Worm (Caenorhabditis elegans) whole organism, L2 larva: ENCODE measurements around the gene F26G1.9.
A peak's percentile ranks its signal among the peaks of the same experiment; 100 is the strongest.

Source experiments
- C34F6.9 ChIP-seq: fragments of 150-350 bp; optimal IDR thresholded peaks from 2 replicates; lab custom pipeline; 2014; ENCODE audit warnings: missing biosample characterization, missing genetic modification characterization
- F13H6.1 ChIP-seq: sonication (generic microtip); optimal IDR thresholded peaks from 2 replicates; lab custom pipeline; 2016; ENCODE audit warnings: missing genetic modification characterization, missing compliant biosample characterization
- R02D3.7 ChIP-seq: fragments of 150-350 bp; optimal IDR thresholded peaks from 2 replicates; lab custom pipeline; 2014; ENCODE audit warnings: missing biosample characterization, missing genetic modification characterization
- Y55F3AM.14 ChIP-seq: fragments of 200-800 bp; sonication (Bioruptor generic); optimal IDR thresholded peaks from 2 replicates; lab custom pipeline; 2018; ENCODE audit warnings: mild to moderate bottlenecking, missing genetic modification characterization, missing compliant biosample characterization
- ZK546.5 ChIP-seq: sonication (generic microtip); optimal IDR thresholded peaks from 2 replicates; lab custom pipeline; 2017; ENCODE audit warnings: missing biosample characterization, missing genetic modification characterization
- alr-1 ChIP-seq: fragments of 150-350 bp; optimal IDR thresholded peaks from 2 replicates; lab custom pipeline; 2014; ENCODE audit warnings: missing biosample characterization, missing genetic modification characterization
- aly-2 ChIP-seq: fragments of 150-350 bp; optimal IDR thresholded peaks from 2 replicates; lab custom pipeline; 2014; ENCODE audit warnings: missing biosample characterization, missing genetic modification characterization
- ama-1 ChIP-seq: fragments of 150-350 bp; optimal IDR thresholded peaks from 2 replicates; lab custom pipeline; 2018; ENCODE audit warnings: inconsistent platforms
- blmp-1 ChIP-seq: sonication (generic microtip); optimal IDR thresholded peaks from 2 replicates; lab custom pipeline; 2017; ENCODE audit warnings: missing genetic modification characterization, mild to moderate bottlenecking, missing compliant biosample characterization, antibody characterized with exemption, moderate library complexity; ENCODE audit not compliant: insufficient read depth
- ceh-16 ChIP-seq: fragments of 150-350 bp; optimal IDR thresholded peaks from 2 replicates; lab custom pipeline; 2014; ENCODE audit warnings: missing biosample characterization, missing genetic modification characterization
- ceh-82 ChIP-seq: fragments of 150-350 bp; optimal IDR thresholded peaks from 2 replicates; lab custom pipeline; 2014; ENCODE audit warnings: missing biosample characterization, missing genetic modification characterization
- crh-2 ChIP-seq: sonication (generic microtip); optimal IDR thresholded peaks from 2 replicates; lab custom pipeline; 2017; ENCODE audit warnings: missing biosample characterization, missing genetic modification characterization
- dmd-4 ChIP-seq: sonication (generic microtip); optimal IDR thresholded peaks from 2 replicates; lab custom pipeline; 2017; ENCODE audit warnings: missing biosample characterization, missing genetic modification characterization
- egl-27 ChIP-seq: sonication (generic microtip); optimal IDR thresholded peaks from 3 replicates; lab custom pipeline; 2017; ENCODE audit warnings: missing biosample characterization, missing genetic modification reagents, missing genetic modification characterization
- elt-1 ChIP-seq: fragments of 150-350 bp; optimal IDR thresholded peaks from 2 replicates; lab custom pipeline; 2014; ENCODE audit warnings: missing biosample characterization, missing genetic modification characterization
- elt-3 ChIP-seq: sonication (generic microtip); optimal IDR thresholded peaks from 2 replicates; lab custom pipeline; 2017; ENCODE audit warnings: missing biosample characterization, missing genetic modification characterization
- fos-1 ChIP-seq: fragments of 150-350 bp; optimal IDR thresholded peaks from 2 replicates; lab custom pipeline; 2014; ENCODE audit warnings: missing biosample characterization, missing genetic modification characterization
- gmeb-1 ChIP-seq: fragments of 150-350 bp; optimal IDR thresholded peaks from 2 replicates; lab custom pipeline; 2014; ENCODE audit warnings: missing biosample characterization, missing genetic modification characterization
- lin-11 ChIP-seq: fragments of 150-350 bp; sonication (generic microtip); optimal IDR thresholded peaks from 2 replicates; lab custom pipeline; 2014; ENCODE audit warnings: missing biosample characterization, missing genetic modification characterization, inconsistent platforms, mixed read lengths
- lin-13 ChIP-seq: fragments of 150-350 bp; optimal IDR thresholded peaks from 2 replicates; lab custom pipeline; 2014; ENCODE audit warnings: missing biosample characterization, missing genetic modification reagents, missing genetic modification characterization
- lin-39 ChIP-seq: fragments of 150-350 bp; optimal IDR thresholded peaks from 2 replicates; lab custom pipeline; 2014; ENCODE audit warnings: missing biosample characterization, missing genetic modification reagents, missing genetic modification characterization
- lsy-2 ChIP-seq, 2 experiments: fragments of 150-350 bp in 1 of 2; sonication (generic microtip) in 1 of 2; optimal IDR thresholded peaks; 2 replicates each; lab custom pipeline; 2014 to 2017; ENCODE audit warnings: missing biosample characterization in 2 of 2, missing genetic modification characterization in 2 of 2
- mab-5 ChIP-seq: fragments of 150-350 bp; optimal IDR thresholded peaks from 2 replicates; lab custom pipeline; 2014; ENCODE audit warnings: missing biosample characterization, missing genetic modification characterization
- mbf-1 ChIP-seq: sonication (generic microtip); optimal IDR thresholded peaks from 2 replicates; lab custom pipeline; 2017; ENCODE audit warnings: missing biosample characterization, missing genetic modification characterization
- mdl-1 ChIP-seq, 2 experiments: fragments of 150-350 bp in 1 of 2; sonication (generic microtip) in 1 of 2; optimal IDR thresholded peaks; 2 replicates each; lab custom pipeline; 2017; ENCODE audit warnings: missing biosample characterization in 2 of 2, missing genetic modification characterization in 2 of 2
- nhr-10 ChIP-seq: sonication (generic microtip); optimal IDR thresholded peaks from 2 replicates; lab custom pipeline; 2017; ENCODE audit warnings: missing biosample characterization, missing genetic modification characterization
- nhr-11 ChIP-seq: fragments of 150-350 bp; optimal IDR thresholded peaks from 2 replicates; lab custom pipeline; 2014; ENCODE audit warnings: missing biosample characterization, missing genetic modification characterization
- nhr-12 ChIP-seq: fragments of 150-350 bp; optimal IDR thresholded peaks from 2 replicates; lab custom pipeline; 2014; ENCODE audit warnings: missing biosample characterization, missing genetic modification characterization
- nhr-129 ChIP-seq: fragments of 150-350 bp; optimal IDR thresholded peaks from 2 replicates; lab custom pipeline; 2014; ENCODE audit warnings: missing biosample characterization, missing genetic modification characterization
- nhr-21 ChIP-seq: fragments of 150-350 bp; optimal IDR thresholded peaks from 2 replicates; lab custom pipeline; 2014; ENCODE audit warnings: missing biosample characterization, missing genetic modification characterization
- nhr-23 ChIP-seq: fragments of 150-350 bp; optimal IDR thresholded peaks from 2 replicates; lab custom pipeline; 2014; ENCODE audit warnings: missing biosample characterization, missing genetic modification reagents, missing genetic modification characterization
- nhr-237 ChIP-seq: fragments of 150-350 bp; optimal IDR thresholded peaks from 2 replicates; lab custom pipeline; 2014; ENCODE audit warnings: missing biosample characterization, missing genetic modification characterization
- nhr-25 ChIP-seq: fragments of 150-350 bp; sonication (generic microtip); optimal IDR thresholded peaks from 3 replicates; lab custom pipeline; 2014; ENCODE audit warnings: missing biosample characterization, missing genetic modification characterization
- nhr-6 ChIP-seq: fragments of 150-350 bp; optimal IDR thresholded peaks from 2 replicates; lab custom pipeline; 2014; ENCODE audit warnings: missing biosample characterization, missing genetic modification characterization
- nhr-77 ChIP-seq: fragments of 150-350 bp; optimal IDR thresholded peaks from 2 replicates; lab custom pipeline; 2014; ENCODE audit warnings: missing biosample characterization, missing genetic modification characterization
- peb-1 ChIP-seq: fragments of 150-350 bp; optimal IDR thresholded peaks from 2 replicates; lab custom pipeline; 2014; ENCODE audit warnings: missing biosample characterization, missing genetic modification characterization
- sem-4 ChIP-seq: fragments of 150-350 bp; optimal IDR thresholded peaks from 2 replicates; lab custom pipeline; 2014; ENCODE audit warnings: missing biosample characterization, missing genetic modification reagents, missing genetic modification characterization
- skn-1 ChIP-seq: sonication (generic microtip); optimal IDR thresholded peaks from 2 replicates; lab custom pipeline; 2017; ENCODE audit warnings: missing biosample characterization, missing genetic modification characterization
- sma-3 ChIP-seq: sonication (generic microtip); optimal IDR thresholded peaks from 2 replicates; lab custom pipeline; 2016; ENCODE audit warnings: missing genetic modification reagents, missing genetic modification characterization, missing compliant biosample characterization
- sma-9 ChIP-seq, 2 experiments: fragments of 150-350 bp in 1 of 2; sonication (generic microtip) in 1 of 2; optimal IDR thresholded peaks; 2 replicates each; lab custom pipeline; 2014 to 2016; ENCODE audit warnings: missing genetic modification characterization in 2 of 2, mild to moderate bottlenecking in 1 of 2, missing biosample characterization in 1 of 2, missing compliant biosample characterization in 1 of 2, missing genetic modification reagents in 1 of 2, moderate library complexity in 1 of 2
- snpc-4 ChIP-seq: fragments of 150-350 bp; optimal IDR thresholded peaks from 2 replicates; lab custom pipeline; 2014; ENCODE audit warnings: missing biosample characterization, missing genetic modification characterization
- unc-39 ChIP-seq: fragments of 150-350 bp; optimal IDR thresholded peaks from 2 replicates; lab custom pipeline; 2014; ENCODE audit warnings: missing biosample characterization, missing genetic modification characterization
- unc-55 ChIP-seq: fragments of 150-350 bp; sonication (generic microtip); optimal IDR thresholded peaks from 3 replicates; lab custom pipeline; 2014; ENCODE audit warnings: missing biosample characterization, missing genetic modification reagents, missing genetic modification characterization
- unc-62 ChIP-seq: fragments of 150-350 bp; optimal IDR thresholded peaks from 2 replicates; lab custom pipeline; 2014; ENCODE audit warnings: missing biosample characterization, missing genetic modification reagents, missing genetic modification characterization
- zag-1 ChIP-seq: fragments of 150-350 bp; optimal IDR thresholded peaks from 2 replicates; lab custom pipeline; 2014; ENCODE audit warnings: missing biosample characterization, missing genetic modification characterization
- ztf-1 ChIP-seq: fragments of 200-800 bp; sonication (Bioruptor generic); conservative IDR thresholded peaks from 2 replicates; pipeline ENCODE4 v1.3.6; 2022; ENCODE audit warnings: missing genetic modification characterization, missing compliant biosample characterization
- ztf-11 ChIP-seq: sonication (generic microtip); optimal IDR thresholded peaks from 2 replicates; lab custom pipeline; 2017; ENCODE audit warnings: missing biosample characterization, missing genetic modification characterization
- ztf-4 ChIP-seq: fragments of 150-350 bp; optimal IDR thresholded peaks from 2 replicates; lab custom pipeline; 2014; ENCODE audit warnings: missing biosample characterization, missing genetic modification characterization

F26G1.9 gene

ce11 chrII:4745281-4745680, 28.5 kb downstream of the F26G1.9 start:
- TF ChIP-seq blmp-1 (tag; lab: Kevin White, UChicago) (peak; percentile 88), unc-55 (GFP tag; lab: Kevin White, UChicago) (no peak), nhr-12 (tag; lab: Kevin White, UChicago) (no peak), lin-11 (tag; lab: Kevin White, UChicago) (no peak), ceh-82 (tag; lab: Kevin White, UChicago) (no peak), lin-39 (tag; lab: Kevin White, UChicago) (no peak), ztf-4 (peak; percentile 50), ama-1 (no peak), peb-1 (tag; lab: Kevin White, UChicago) (no peak), mbf-1 (tag; lab: Kevin White, UChicago) (no peak), lin-13 (no peak), dmd-4 (tag; lab: Kevin White, UChicago) (no peak), nhr-237 (no peak), nhr-23 (tag; lab: Kevin White, UChicago) (no peak), crh-2 (tag; lab: Kevin White, UChicago) (peak; percentile 44), unc-62 (no peak), skn-1 (tag; lab: Kevin White, UChicago) (no peak), nhr-129 (tag; lab: Kevin White, UChicago) (peak; percentile 13), sem-4 (no peak), F13H6.1 (no peak), fos-1 (tag; lab: Kevin White, UChicago) (peak; percentile 39), zag-1 (tag; lab: Kevin White, UChicago) (no peak), snpc-4 (no peak), nhr-25 (tag; lab: Kevin White, UChicago) (peak; percentile 80), sma-9 (GFP tag; optimal IDR thresholded peaks at IDR 0.05; lab: Kevin White, UChicago) (peak; percentile 96), sma-9 (tag; optimal IDR thresholded peaks at IDR 0.05; lab: Kevin White, UChicago) (peak; percentile 3), nhr-10 (no peak), ZK546.5 (tag; lab: Kevin White, UChicago) (no peak), elt-3 (no peak), nhr-77 (tag; lab: Kevin White, UChicago) (no peak), nhr-11 (tag; lab: Kevin White, UChicago) (peak; percentile 43), lsy-2 (tag; optimal IDR thresholded peaks at IDR 0.05; lab: Kevin White, UChicago) (peak in 1 of 2 experiments; percentile 37), nhr-21 (peak; percentile 90), elt-1 (no peak), Y55F3AM.14 (GFP tag; lab: Kevin White, UChicago) (no peak), ztf-1 (GFP tag; lab: Robert Waterston, UW) (no peak), R02D3.7 (tag; lab: Kevin White, UChicago) (no peak), nhr-6 (tag; lab: Kevin White, UChicago) (no peak), ztf-11 (tag; lab: Kevin White, UChicago) (no peak), sma-3 (peak; percentile 85), C34F6.9 (tag; lab: Kevin White, UChicago) (no peak), aly-2 (no peak), ceh-16 (tag; lab: Kevin White, UChicago) (no peak), egl-27 (tag; lab: Kevin White, UChicago) (peak; percentile 78), alr-1 (tag; lab: Kevin White, UChicago) (no peak), unc-39 (tag; lab: Kevin White, UChicago) (no peak), gmeb-1 (tag; lab: Kevin White, UChicago) (peak; percentile 33), mab-5 (tag; lab: Kevin White, UChicago) (no peak), mdl-1 (tag; optimal IDR thresholded peaks at IDR 0.05; lab: Kevin White, UChicago) (peak in 1 of 2 experiments; percentile 2)
